Worm (Caenorhabditis elegans) whole organism, early embryonic: ENCODE measurements around the gene T11F8.1.

ENCODE experiments used
- F13C5.2 ChIP-seq: sonication (generic microtip); optimal IDR thresholded peaks from 2 replicates; lab custom pipeline; 2017; ENCODE audit warnings: mild to moderate bottlenecking, missing genetic modification characterization, inconsistent platforms, missing compliant biosample characterization
- ama-1 ChIP-seq: fragments of 150-350 bp; optimal IDR thresholded peaks from 2 replicates; lab custom pipeline; 2014
- ceh-36 ChIP-seq: sonication (generic microtip); optimal IDR thresholded peaks from 2 replicates; lab custom pipeline; 2016; ENCODE audit warnings: missing genetic modification characterization, inconsistent platforms, missing compliant biosample characterization
- tbx-11 ChIP-seq: fragments of 200-800 bp; sonication (Bioruptor generic); IDR thresholded peaks from 2 replicates; pipeline ENCODE4 v1.3.6; 2022; ENCODE audit warnings: missing genetic modification characterization, missing compliant biosample characterization

DNA sequence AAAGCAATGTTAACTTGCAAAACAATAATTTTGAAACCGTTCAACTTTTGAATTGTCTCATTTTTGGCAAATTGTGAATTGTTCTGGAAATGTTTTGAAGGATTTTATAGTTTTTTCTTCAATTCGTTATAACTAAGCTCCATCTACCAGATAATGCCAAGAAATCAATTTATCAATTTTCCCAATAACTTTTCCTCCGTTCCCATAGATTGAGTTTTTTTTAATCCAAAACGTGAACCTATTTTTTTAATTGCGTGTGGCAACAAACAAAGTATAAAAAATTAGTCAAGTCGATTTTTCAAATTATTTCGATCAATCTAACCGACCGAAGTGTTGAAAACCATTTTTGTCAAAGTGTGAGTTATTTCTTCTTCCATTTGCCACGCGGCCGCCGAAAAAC, 26.7 kb upstream of the T11F8.1 start, which contains the start of gene Y4C6A.4:
- no peak for TF ChIP-seq F13C5.2 (tag; lab: Kevin White, UChicago)
- TF ChIP-seq ama-1: no peak
- TF ChIP-seq tbx-11: no peak
- TF ChIP-seq ceh-36 (tag; lab: Kevin White, UChicago): no peak
